Worm (Caenorhabditis elegans) whole organism, L4 larva: Measurements from ENCODE around the gene slc-25A32.

Experiments
- F10B5.3 ChIP-seq: sonication (generic microtip); optimal IDR thresholded peaks from 2 replicates; lab custom pipeline; 2016; ENCODE audit warnings: mild to moderate bottlenecking, missing genetic modification characterization, missing compliant biosample characterization
- F49E8.2 ChIP-seq: sonication (generic microtip); optimal IDR thresholded peaks from 2 replicates; lab custom pipeline; 2016; ENCODE audit warnings: missing compliant biosample characterization, mild to moderate bottlenecking, missing genetic modification characterization, borderline replicate concordance
- T26A8.4 ChIP-seq: fragments of 200-800 bp; sonication (Bioruptor generic); IDR thresholded peaks from 2 replicates; pipeline ENCODE4 v1.3.6; 2022; ENCODE audit warnings: missing genetic modification characterization, missing compliant biosample characterization
- Y105C5A.15 ChIP-seq: fragments of 200-800 bp; sonication (Bioruptor generic); IDR thresholded peaks from 2 replicates; pipeline ENCODE4 v1.3.6; 2022; ENCODE audit warnings: missing genetic modification characterization, missing compliant biosample characterization
- Y48G9A.11 ChIP-seq: fragments of 200-800 bp; sonication (Bioruptor generic); IDR thresholded peaks from 2 replicates; pipeline ENCODE4 v1.3.6; 2022; ENCODE audit warnings: missing genetic modification reagents, missing genetic modification characterization, missing compliant biosample characterization
- Y75B8A.6 ChIP-seq: fragments of 200-800 bp; sonication (Bioruptor generic); IDR thresholded peaks from 2 replicates; pipeline ENCODE4 v1.3.6; 2022; ENCODE audit warnings: missing genetic modification reagents, missing genetic modification characterization, missing compliant biosample characterization
- ZK546.5 ChIP-seq, 2 experiments: sonication (generic microtip); optimal IDR thresholded peaks; 2 replicates each; lab custom pipeline; 2017; ENCODE audit warnings: missing biosample characterization in 2 of 2, missing genetic modification characterization in 2 of 2
- ama-1 ChIP-seq: fragments of 150-350 bp; optimal IDR thresholded peaks from 2 replicates; lab custom pipeline; 2014; ENCODE audit warnings: inconsistent platforms, mixed read lengths
- ceh-62 ChIP-seq: sonication (generic microtip); optimal IDR thresholded peaks from 2 replicates; lab custom pipeline; 2017; ENCODE audit warnings: missing biosample characterization, missing genetic modification characterization
- daf-12 ChIP-seq: fragments of 150-350 bp; optimal IDR thresholded peaks from 2 replicates; lab custom pipeline; 2014; ENCODE audit warnings: missing biosample characterization, missing genetic modification reagents, missing genetic modification characterization
- daf-16 ChIP-seq, 3 experiments: sonication (generic microtip); optimal IDR thresholded peaks; 2 replicates each; lab custom pipeline; 2016 to 2017; ENCODE audit warnings: missing genetic modification characterization in 3 of 3, missing genetic modification reagents in 3 of 3, mild to moderate bottlenecking in 2 of 3, missing compliant biosample characterization in 2 of 3, missing biosample characterization in 1 of 3, moderate library complexity in 1 of 3
- daf-19 ChIP-seq: fragments of 200-800 bp; sonication (Bioruptor generic); conservative IDR thresholded peaks from 2 replicates; pipeline ENCODE4 v1.3.6; 2022; ENCODE audit warnings: missing genetic modification characterization, missing compliant biosample characterization
- duxl-1 ChIP-seq: sonication (generic microtip); optimal IDR thresholded peaks from 2 replicates; lab custom pipeline; 2016; ENCODE audit warnings: mild to moderate bottlenecking, missing genetic modification characterization, moderate library complexity, missing compliant biosample characterization; ENCODE audit not compliant: poor library complexity
- dve-1 ChIP-seq: sonication (generic microtip); optimal IDR thresholded peaks from 2 replicates; lab custom pipeline; 2017; ENCODE audit warnings: antibody characterized with exemption, mild to moderate bottlenecking, missing genetic modification characterization, missing compliant biosample characterization; ENCODE audit not compliant: insufficient read depth
- fkh-10 ChIP-seq: fragments of 150-350 bp; optimal IDR thresholded peaks from 2 replicates; lab custom pipeline; 2014; ENCODE audit warnings: missing biosample characterization, missing genetic modification reagents, missing genetic modification characterization
- gei-8 ChIP-seq: fragments of 200-800 bp; sonication (Bioruptor generic); optimal IDR thresholded peaks from 2 replicates; lab custom pipeline; 2018; ENCODE audit warnings: mild to moderate bottlenecking, missing genetic modification characterization, missing compliant biosample characterization
- hif-1 ChIP-seq, 2 experiments: sonication (generic microtip); optimal IDR thresholded peaks; 2 replicates each; lab custom pipeline; 2016 to 2017; ENCODE audit warnings: missing compliant biosample characterization in 2 of 2, missing genetic modification characterization in 2 of 2, missing genetic modification reagents in 2 of 2, missing genotype in 2 of 2, mild to moderate bottlenecking in 1 of 2
- hlh-11 ChIP-seq: fragments of 200-800 bp; sonication (Bioruptor generic); optimal IDR thresholded peaks from 2 replicates; lab custom pipeline; 2018; ENCODE audit warnings: mild to moderate bottlenecking, missing genetic modification characterization, missing compliant biosample characterization
- hmg-1.1 ChIP-seq: fragments of 200-800 bp; sonication (Bioruptor generic); IDR thresholded peaks from 2 replicates; pipeline ENCODE4 v1.3.6; 2022; ENCODE audit warnings: missing genetic modification reagents, missing genetic modification characterization, missing compliant biosample characterization
- lin-15B ChIP-seq: fragments of 150-350 bp; sonication (generic microtip); optimal IDR thresholded peaks from 3 replicates; lab custom pipeline; 2014; ENCODE audit warnings: missing biosample characterization, missing genetic modification characterization
- lin-39 ChIP-seq: fragments of 150-350 bp; optimal IDR thresholded peaks from 2 replicates; lab custom pipeline; 2014; ENCODE audit warnings: missing biosample characterization, missing genetic modification reagents, missing genetic modification characterization
- mdl-1 ChIP-seq, 2 experiments: fragments of 150-350 bp in 1 of 2; sonication (generic microtip) in 1 of 2; optimal IDR thresholded peaks; 2 replicates each; lab custom pipeline; 2014 to 2017; ENCODE audit warnings: missing biosample characterization in 2 of 2, missing genetic modification characterization in 2 of 2
- nhr-25 ChIP-seq: sonication (generic microtip); optimal IDR thresholded peaks from 2 replicates; lab custom pipeline; 2017; ENCODE audit warnings: missing genetic modification characterization, mild to moderate bottlenecking, missing compliant biosample characterization, antibody characterized with exemption, moderate library complexity, borderline replicate concordance; ENCODE audit not compliant: insufficient read depth
- nhr-42 ChIP-seq: fragments of 200-800 bp; sonication (Bioruptor generic); IDR thresholded peaks from 2 replicates; pipeline ENCODE4 v1.3.6; 2022; ENCODE audit warnings: missing genetic modification characterization, missing compliant biosample characterization
- nhr-6 ChIP-seq: fragments of 150-350 bp; optimal IDR thresholded peaks from 2 replicates; lab custom pipeline; 2014; ENCODE audit warnings: missing biosample characterization, missing genetic modification characterization
- pha-4 ChIP-seq, 2 experiments: fragments of 150-350 bp in 1 of 2; fragments of 200-800 bp in 1 of 2; sonication (Bioruptor generic) in 1 of 2; IDR thresholded peaks in 1 of 2; optimal IDR thresholded peaks in 1 of 2; 2 replicates each; pipeline versions ENCODE4 v1.3.6 to Lab custom; 2014 to 2022; ENCODE audit warnings: missing genetic modification characterization in 2 of 2, missing genetic modification reagents in 2 of 2, missing biosample characterization in 1 of 2, missing compliant biosample characterization in 1 of 2
- php-3 ChIP-seq: fragments of 200-800 bp; sonication (Bioruptor generic); IDR thresholded peaks from 2 replicates; pipeline ENCODE4 v1.3.6; 2022; ENCODE audit warnings: missing genetic modification reagents, missing genetic modification characterization, missing compliant biosample characterization
- rbr-2 ChIP-seq: sonication (generic microtip); optimal IDR thresholded peaks from 2 replicates; lab custom pipeline; 2016; ENCODE audit warnings: missing genotype, missing genetic modification characterization, missing compliant biosample characterization
- saeg-2 ChIP-seq: fragments of 200-800 bp; sonication (Bioruptor generic); IDR thresholded peaks from 2 replicates; pipeline ENCODE4 v1.3.6; 2022; ENCODE audit warnings: missing genetic modification reagents, missing genetic modification characterization, missing compliant biosample characterization
- set-16 ChIP-seq: fragments of 200-800 bp; sonication (Bioruptor generic); IDR thresholded peaks from 2 replicates; pipeline ENCODE4 v1.3.6; 2022; ENCODE audit warnings: missing genetic modification reagents, missing genetic modification characterization, missing compliant biosample characterization
- snpc-1.2 ChIP-seq: fragments of 200-800 bp; sonication (Bioruptor generic); IDR thresholded peaks from 2 replicates; pipeline ENCODE4 v1.3.6; 2022; ENCODE audit warnings: missing genetic modification reagents, missing genetic modification characterization, missing compliant biosample characterization
- spr-1 ChIP-seq: sonication (generic microtip); optimal IDR thresholded peaks from 2 replicates; lab custom pipeline; 2016; ENCODE audit warnings: mild to moderate bottlenecking, missing genetic modification characterization, missing compliant biosample characterization
- unc-130 ChIP-seq: sonication (generic microtip); optimal IDR thresholded peaks from 2 replicates; lab custom pipeline; 2016; ENCODE audit warnings: missing genetic modification reagents, missing genetic modification characterization, missing compliant biosample characterization
- unc-39 ChIP-seq: sonication (generic microtip); optimal IDR thresholded peaks from 2 replicates; lab custom pipeline; 2017; ENCODE audit warnings: missing biosample characterization, missing genetic modification characterization
- unc-62 ChIP-seq, 3 experiments: fragments of 150-350 bp in 1 of 3; sonication (generic microtip); optimal IDR thresholded peaks in 2 of 3; peaks in 1 of 3; 1 replicate in 1 of 3; 2 replicates in 2 of 3; lab custom pipeline; 2014 to 2017; ENCODE audit warnings: missing biosample characterization in 3 of 3, missing genetic modification characterization in 3 of 3, missing genetic modification reagents in 3 of 3, missing genotype in 1 of 3
- ztf-11 ChIP-seq: fragments of 150-350 bp; optimal IDR thresholded peaks from 2 replicates; lab custom pipeline; 2014; ENCODE audit warnings: missing biosample characterization, missing genetic modification characterization
- ztf-7 ChIP-seq: fragments of 150-350 bp; optimal IDR thresholded peaks from 2 replicates; lab custom pipeline; 2014; ENCODE audit warnings: missing biosample characterization, missing genetic modification characterization

The slc-25A32 gene

ce11 chrII:8249710-8250109, 26.4 kb upstream of the slc-25A32 start:
- TF ChIP-seq duxl-1 = no peak
- TF ChIP-seq Y75B8A.6 (GFP tag; lab: Robert Waterston, UW) = no peak
- no peak for TF ChIP-seq php-3 (GFP tag; lab: Robert Waterston, UW)
- no peak for TF ChIP-seq ceh-62
- no peak for TF ChIP-seq ama-1
- no peak for TF ChIP-seq mdl-1 (tag; optimal IDR thresholded peaks at IDR 0.05; lab: Kevin White, UChicago)
- no peak for TF ChIP-seq hif-1 (tag; optimal IDR thresholded peaks at IDR 0.05; lab: Kevin White, UChicago)
- TF ChIP-seq ztf-7 = no peak
- no peak for TF ChIP-seq hlh-11 (tag; lab: Kevin White, UChicago)
- TF ChIP-seq Y105C5A.15 (GFP tag; lab: Robert Waterston, UW) = no peak
- no peak for TF ChIP-seq rbr-2 (tag; lab: Kevin White, UChicago)
- TF ChIP-seq lin-15B (tag; lab: Kevin White, UChicago) = no peak
- peak; percentile 28 for TF ChIP-seq dve-1
- no peak for TF ChIP-seq ztf-11 (tag; lab: Kevin White, UChicago)
- no peak for TF ChIP-seq F10B5.3 (tag; lab: Kevin White, UChicago)
- no peak for TF ChIP-seq daf-16 (GFP tag; optimal IDR thresholded peaks at IDR 0.05; lab: Kevin White, UChicago)
- TF ChIP-seq daf-16 (tag; optimal IDR thresholded peaks at IDR 0.05; lab: Kevin White, UChicago) = peak; percentile 4
- no peak for TF ChIP-seq F49E8.2 (tag; lab: Kevin White, UChicago)

ce11 chrII:8253160-8253793, 22.8 kb upstream of the slc-25A32 start, which contains the start of gene F35C11.5:
F35C11.5 (plus strand) TSS chrII:8253743.
- TF ChIP-seq unc-130 (peak; percentile 46), gei-8 (GFP tag; lab: Kevin White, UChicago) (no peak)

ce11 chrII:8256013-8256412, 20.1 kb upstream of the slc-25A32 start, which contains the start of gene F35C11.7:
F35C11.7 (plus strand) TSS chrII:8256313.
- TF ChIP-seq nhr-25 (tag; lab: Kevin White, UChicago) (no peak), daf-19 (GFP tag; lab: Robert Waterston, UW) (no peak), pha-4 (GFP tag; IDR thresholded peaks at IDR 0.05; lab: Robert Waterston, UW) (no peak), pha-4 (tag; optimal IDR thresholded peaks at IDR 0.05; lab: Kevin White, UChicago) (no peak), unc-62 (GFP tag; optimal IDR thresholded peaks at IDR 0.05 in 1 of 2; lab: Kevin White, UChicago) (no peak), unc-62 (tag; optimal IDR thresholded peaks at IDR 0.05; lab: Kevin White, UChicago) (no peak), set-16 (no peak), snpc-1.2 (GFP tag; lab: Robert Waterston, UW) (no peak), spr-1 (tag; lab: Kevin White, UChicago) (no peak), Y48G9A.11 (no peak), ZK546.5 (tag; optimal IDR thresholded peaks at IDR 0.05; lab: Kevin White, UChicago) (no peak), duxl-1 (no peak), fkh-10 (no peak), hmg-1.1 (GFP tag; lab: Robert Waterston, UW) (no peak), nhr-42 (no peak), unc-39 (no peak), nhr-6 (tag; lab: Kevin White, UChicago) (no peak), lin-39 (tag; lab: Kevin White, UChicago) (no peak), daf-12 (no peak), saeg-2 (GFP tag; lab: Robert Waterston, UW) (no peak), T26A8.4 (GFP tag; lab: Robert Waterston, UW) (no peak)
